Worm (Caenorhabditis elegans) whole organism, L4/young adult: ENCODE results near the gene F59B10.5.

Experiments used
- W03F9.2 ChIP-seq: fragments of 150-350 bp; optimal IDR thresholded peaks from 2 replicates; lab custom pipeline; 2014; ENCODE audit warnings: missing biosample characterization, missing genetic modification characterization
- dao-5 ChIP-seq: sonication (generic microtip); optimal IDR thresholded peaks from 2 replicates; lab custom pipeline; 2016; ENCODE audit warnings: missing genotype, missing genetic modification characterization, moderate library complexity, missing compliant biosample characterization
- him-1 ChIP-seq: sonication (generic microtip); optimal IDR thresholded peaks from 2 replicates; lab custom pipeline; 2016; ENCODE audit warnings: missing genotype, missing genetic modification reagents, missing genetic modification characterization, missing compliant biosample characterization

DNA sequence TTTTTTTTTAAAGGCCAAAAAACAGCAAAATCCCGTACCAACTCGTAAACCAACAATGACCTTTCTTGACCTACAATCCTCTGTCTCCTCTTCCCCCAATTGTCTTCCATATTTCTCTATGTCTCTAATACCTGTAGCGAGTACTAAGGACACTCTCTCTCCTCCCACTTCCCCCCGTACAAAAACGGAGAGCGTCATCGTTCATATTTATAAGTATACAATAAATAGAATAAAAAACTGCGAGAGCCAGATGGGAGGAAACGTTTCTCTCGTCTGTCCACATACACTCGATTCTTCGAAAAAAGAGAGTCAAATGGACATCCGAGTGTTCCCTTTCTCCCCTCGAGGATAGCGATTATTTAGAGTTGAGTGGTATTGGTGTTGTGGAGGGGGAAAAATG is 18.8 kb downstream of the F59B10.5 start:
- no peak for TF ChIP-seq him-1 (tag; lab: Kevin White, UChicago)
- TF ChIP-seq dao-5, result no peak
- no peak for TF ChIP-seq W03F9.2 (tag; lab: Kevin White, UChicago)
